Fruit fly (Drosophila melanogaster) whole organism, pupa: Measurements from ENCODE around the gene Indy.
A peak's percentile ranks its signal among the peaks of the same experiment; 100 is the strongest.

Experiments
- CG8159 ChIP-seq: fragments of 200-800 bp; sonication (Bioruptor generic); optimal IDR thresholded peaks from 3 replicates; lab custom pipeline; 2018; ENCODE audit warnings: missing biosample characterization, mild to moderate bottlenecking, missing genetic modification characterization, moderate library complexity
- CG8301 ChIP-seq: fragments of 200-800 bp; sonication (Bioruptor generic); optimal IDR thresholded peaks from 2 replicates; lab custom pipeline; 2018; ENCODE audit warnings: missing biosample characterization, mild to moderate bottlenecking, missing genetic modification characterization
- EcR ChIP-seq: fragments of 200-800 bp; sonication (Bioruptor generic); optimal IDR thresholded peaks from 3 replicates; lab custom pipeline; 2019; ENCODE audit warnings: missing biosample characterization, missing genetic modification characterization, mild to moderate bottlenecking, moderate library complexity, missing genetic modification reagents
- Pif1A ChIP-seq: fragments of 200-800 bp; sonication (Bioruptor generic); optimal IDR thresholded peaks from 3 replicates; lab custom pipeline; 2016; ENCODE audit warnings: missing biosample characterization, missing genetic modification characterization
- gl ChIP-seq: fragments of 200-800 bp; sonication (Bioruptor generic); optimal IDR thresholded peaks from 2 replicates; lab custom pipeline; 2018; ENCODE audit warnings: missing biosample characterization, mild to moderate bottlenecking, missing genetic modification characterization

- TF ChIP-seq CG8301 = no peak
- TF ChIP-seq CG8159 (tag; lab: Kevin White, UChicago) = peak; percentile 65
- TF ChIP-seq gl (tag; lab: Kevin White, UChicago) = no peak
- no peak for TF ChIP-seq Pif1A
- TF ChIP-seq EcR (GFP tag; lab: Kevin White, UChicago) = no peak
Observed at dm6 chr3L:18799508-18800062, 46.5 kb downstream of the Indy start.
